Fruit fly (Drosophila melanogaster): ENCODE results near the gene CG32112.
A peak's percentile ranks its signal among the peaks of the same experiment; 100 is the strongest.

CG32112 gene

dm6 chr3L:12701335-12701734 is 40.2 kb upstream of the CG32112 start (continued):
- TF ChIP-seq Six4 (GFP tag; optimal IDR thresholded peaks at IDR 0.05) (no peak), CrebB (tag; optimal IDR thresholded peaks at IDR 0.05) (no peak), NK7.1 (GFP tag; optimal IDR thresholded peaks at IDR 0.05) (no peak), kay (GFP tag; optimal IDR thresholded peaks at IDR 0.05) (no peak), CG8089 (GFP tag; optimal IDR thresholded peaks at IDR 0.05) (no peak), ewg (GFP tag; optimal IDR thresholded peaks at IDR 0.05) (no peak), jumu (GFP tag; optimal IDR thresholded peaks at IDR 0.05) (no peak), CG11398 (GFP tag; optimal IDR thresholded peaks at IDR 0.05) (no peak), chif (GFP tag; optimal IDR thresholded peaks at IDR 0.05) (no peak), fu2 (GFP tag; optimal IDR thresholded peaks at IDR 0.05) (no peak), CG17612 (GFP tag; IDR thresholded peaks at IDR 0.05) (no peak), Kr (GFP tag; optimal IDR thresholded peaks at IDR 0.05) (no peak), Neu2 (GFP tag; optimal IDR thresholded peaks at IDR 0.05; ENCODE audit: borderline replicate concordance) (no peak)

- TF ChIP-seq CG9727 (GFP tag; optimal IDR thresholded peaks at IDR 0.05) (peak; percentile 18), CG14441 (GFP tag; IDR thresholded peaks at IDR 0.05) (no peak), CG15696 (tag; optimal IDR thresholded peaks at IDR 0.05) (peak; percentile 35), zf30C (GFP tag; optimal IDR thresholded peaks at IDR 0.05) (peak; percentile 26), CG17361 (GFP tag; IDR thresholded peaks at IDR 0.05) (no peak), phol (tag; optimal IDR thresholded peaks at IDR 0.05) (peak; percentile 40), nom (GFP tag; optimal IDR thresholded peaks at IDR 0.05) (peak; percentile 1), CG14710 (tag; optimal IDR thresholded peaks at IDR 0.05) (peak; percentile 25), CG7271 (tag; optimal IDR thresholded peaks at IDR 0.05) (no peak), CG6689 (GFP tag; IDR thresholded peaks at IDR 0.05) (peak; percentile 10; the same call in 1 of the 2 replicates), CG8290 (GFP tag; optimal IDR thresholded peaks at IDR 0.05) (no peak), CG8290 (tag; optimal IDR thresholded peaks at IDR 0.05) (no peak), CG10979 (tag; optimal IDR thresholded peaks at IDR 0.05) (peak; percentile 54), CG4424 (GFP tag; optimal IDR thresholded peaks at IDR 0.05) (peak; percentile 32), CG10267 (tag; optimal IDR thresholded peaks at IDR 0.05) (peak; percentile 36)
Measured at dm6 chr3L:12703451-12704020, 38.0 kb upstream of the CG32112 start.

DNA sequence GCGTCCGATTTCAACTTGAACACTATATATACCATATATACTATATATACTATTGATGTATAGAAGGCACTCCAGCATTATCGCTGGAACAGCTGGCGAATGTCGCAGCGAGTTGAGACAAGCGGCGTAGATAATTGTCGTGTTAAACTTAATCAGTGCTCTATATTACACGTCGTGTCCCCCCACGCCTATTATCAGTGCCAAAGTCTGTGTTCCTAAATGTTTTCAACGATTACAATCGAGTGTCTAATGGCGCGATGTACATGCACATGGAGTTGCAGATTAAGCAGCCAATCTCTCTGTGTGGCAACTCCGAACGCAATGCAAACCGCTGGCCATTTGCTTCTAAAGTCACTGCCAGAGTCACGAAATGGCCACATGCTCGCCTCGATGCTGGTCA is 37.2 kb upstream of the CG32112 start:
- TF ChIP-seq phol (tag; optimal IDR thresholded peaks at IDR 0.05), result no peak
- TF ChIP-seq abd-A (tag; optimal IDR thresholded peaks at IDR 0.05), result no peak
- TF ChIP-seq tup (GFP tag; optimal IDR thresholded peaks at IDR 0.05), result no peak
- TF ChIP-seq HmgD (GFP tag; optimal IDR thresholded peaks at IDR 0.05), result no peak
- TF ChIP-seq Nf-YC (tag; optimal IDR thresholded peaks at IDR 0.05), result no peak
- TF ChIP-seq lola (GFP tag; optimal IDR thresholded peaks at IDR 0.05), result no peak
- no peak for TF ChIP-seq CG7928 (GFP tag; optimal IDR thresholded peaks at IDR 0.05)
- TF ChIP-seq CG9817 (tag; optimal IDR thresholded peaks at IDR 0.05), result no peak
- no peak for TF ChIP-seq Chrac-16 (GFP tag; optimal IDR thresholded peaks at IDR 0.05)
- TF ChIP-seq CG10462 (GFP tag; optimal IDR thresholded peaks at IDR 0.05), result no peak
- no peak for TF ChIP-seq CG31365 (tag; optimal IDR thresholded peaks at IDR 0.05)
- TF ChIP-seq Ssrp (tag; optimal IDR thresholded peaks at IDR 0.05), result no peak
- TF ChIP-seq Sin3A (optimal IDR thresholded peaks at IDR 0.05), result no peak
- TF ChIP-seq org-1 (GFP tag; optimal IDR thresholded peaks at IDR 0.05), result no peak
- TF ChIP-seq CG3995 (GFP tag; optimal IDR thresholded peaks at IDR 0.05), result peak; percentile 26
- no peak for TF ChIP-seq nau (GFP tag; optimal IDR thresholded peaks at IDR 0.05)
- TF ChIP-seq bab2 (GFP tag; optimal IDR thresholded peaks at IDR 0.05), result no peak
- TF ChIP-seq mirr (GFP tag; optimal IDR thresholded peaks at IDR 0.05), result peak; percentile 87
- no peak for TF ChIP-seq al (GFP tag; IDR thresholded peaks at IDR 0.05)
- TF ChIP-seq CG9609 (GFP tag; optimal IDR thresholded peaks at IDR 0.05), result no peak
- TF ChIP-seq H2.0 (GFP tag; IDR thresholded peaks at IDR 0.05), result no peak
- no peak for TF ChIP-seq CG11695 (GFP tag; IDR thresholded peaks at IDR 0.05)
- TF ChIP-seq chinmo (GFP tag; IDR thresholded peaks at IDR 0.05; ENCODE audit: partially characterized antibody), result 0 out of 4 replicates have a peak, but pooled peaks have one; percentile 21
